Fruit fly (Drosophila melanogaster) whole organism, pupa: Measurements from ENCODE around the gene tadr.

Experiments used
- CG13204 ChIP-seq: fragments of 200-800 bp; sonication (Bioruptor generic); optimal IDR thresholded peaks from 2 replicates; lab custom pipeline; 2018; ENCODE audit warnings: missing biosample characterization, mild to moderate bottlenecking, missing genetic modification characterization, moderate library complexity
- CG14655 ChIP-seq: fragments of 200-800 bp; sonication (Bioruptor generic); optimal IDR thresholded peaks from 3 replicates; lab custom pipeline; 2017; ENCODE audit warnings: mild to moderate bottlenecking, missing biosample characterization, missing genetic modification reagents, missing genetic modification characterization
- CG17806 ChIP-seq: fragments of 200-800 bp; sonication (Bioruptor generic); optimal IDR thresholded peaks from 2 replicates; lab custom pipeline; 2018; ENCODE audit warnings: missing biosample characterization, mild to moderate bottlenecking, missing genetic modification characterization, moderate library complexity
- CG32121 ChIP-seq: fragments of 200-800 bp; sonication (Bioruptor generic); IDR thresholded peaks from 2 replicates; pipeline ENCODE4 v1.3.6; 2022; ENCODE audit warnings: missing biosample characterization, missing genetic modification characterization
- CG34367 ChIP-seq: fragments of 200-800 bp; sonication (Bioruptor generic); optimal IDR thresholded peaks from 2 replicates; lab custom pipeline; 2018; ENCODE audit warnings: missing biosample characterization, mild to moderate bottlenecking, missing genetic modification characterization
- CG4496 ChIP-seq: fragments of 200-800 bp; sonication (Bioruptor generic); IDR thresholded peaks from 3 replicates; pipeline ENCODE4 v1.3.6; 2022; ENCODE audit warnings: missing biosample characterization, missing genetic modification characterization
- CG8301 ChIP-seq: fragments of 200-800 bp; sonication (Bioruptor generic); optimal IDR thresholded peaks from 2 replicates; lab custom pipeline; 2018; ENCODE audit warnings: missing biosample characterization, mild to moderate bottlenecking, missing genetic modification characterization
- CG9948 ChIP-seq: fragments of 200-800 bp; sonication (Bioruptor generic); optimal IDR thresholded peaks from 2 replicates; lab custom pipeline; 2018; ENCODE audit warnings: missing biosample characterization, mild to moderate bottlenecking, missing genetic modification characterization, moderate library complexity
- D1 ChIP-seq: fragments of 200-800 bp; sonication (Bioruptor generic); optimal IDR thresholded peaks from 2 replicates; lab custom pipeline; 2018; ENCODE audit warnings: missing biosample characterization, mild to moderate bottlenecking, missing genetic modification characterization, moderate library complexity
- EcR ChIP-seq: fragments of 200-800 bp; sonication (Bioruptor generic); optimal IDR thresholded peaks from 3 replicates; lab custom pipeline; 2019; ENCODE audit warnings: missing biosample characterization, missing genetic modification characterization, mild to moderate bottlenecking, moderate library complexity, missing genetic modification reagents
- Ets98B ChIP-seq: fragments of 200-800 bp; sonication (Bioruptor generic); IDR thresholded peaks from 2 replicates; pipeline ENCODE4 v1.3.6; 2022; ENCODE audit warnings: missing biosample characterization, missing genetic modification characterization
- Pif1A ChIP-seq: fragments of 200-800 bp; sonication (Bioruptor generic); optimal IDR thresholded peaks from 3 replicates; lab custom pipeline; 2016; ENCODE audit warnings: missing biosample characterization, missing genetic modification characterization
- Snoo ChIP-seq: fragments of 200-800 bp; sonication (Bioruptor generic); optimal IDR thresholded peaks from 3 replicates; lab custom pipeline; 2017; ENCODE audit warnings: missing biosample characterization, mild to moderate bottlenecking, missing genetic modification characterization, inconsistent platforms
- gl ChIP-seq: fragments of 200-800 bp; sonication (Bioruptor generic); optimal IDR thresholded peaks from 2 replicates; lab custom pipeline; 2018; ENCODE audit warnings: missing biosample characterization, mild to moderate bottlenecking, missing genetic modification characterization

DNA sequence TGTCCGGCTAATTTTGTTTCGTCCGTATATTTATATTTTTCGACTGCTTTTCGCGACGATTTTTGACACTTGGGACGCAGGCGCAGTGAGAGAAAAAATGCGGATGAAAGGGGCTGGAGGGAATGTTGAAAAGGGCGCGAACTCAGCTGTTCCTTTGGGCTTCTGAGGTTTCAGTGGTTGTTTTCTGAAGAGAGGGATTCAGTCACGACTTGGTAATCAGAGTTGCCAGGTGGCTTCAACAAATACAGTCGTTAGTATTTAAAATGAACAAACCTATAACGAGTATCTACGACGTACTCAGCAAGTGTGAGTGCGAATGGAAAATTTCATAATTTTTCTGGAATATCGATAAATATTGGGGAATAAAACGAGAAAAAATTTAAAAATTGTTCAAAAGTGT, 3.8 kb upstream of the tadr start, which contains the start of gene CG9265:
- TF ChIP-seq Snoo (no peak), CG34367 (tag; lab: Kevin White, UChicago) (no peak), CG32121 (GFP tag; lab: Robert Waterston, UW) (no peak), Pif1A (GFP tag; lab: Kevin White, UChicago) (no peak), D1 (tag; lab: Kevin White, UChicago) (no peak), Ets98B (GFP tag; lab: Robert Waterston, UW) (no peak), EcR (GFP tag; lab: Kevin White, UChicago) (no peak), CG17806 (no peak), CG8301 (tag; lab: Kevin White, UChicago) (no peak), gl (tag; lab: Kevin White, UChicago) (no peak), CG13204 (no peak), CG14655 (GFP tag; lab: Kevin White, UChicago) (no peak), CG4496 (GFP tag; lab: Robert Waterston, UW) (no peak), CG9948 (tag; lab: Kevin White, UChicago) (no peak)
